Fruit fly (Drosophila melanogaster) whole organism, embryonic: ENCODE measurements around the gene aos.

ENCODE experiments used
- C15 ChIP-seq: fragments of 200-800 bp; sonication (Bioruptor generic); IDR thresholded peaks from 3 replicates; pipeline ENCODE4 v1.3.6; 2022; ENCODE audit warnings: missing biosample characterization, missing genetic modification characterization
- CG10366 ChIP-seq: fragments of 200-800 bp; sonication (Bioruptor generic); IDR thresholded peaks from 2 replicates; pipeline ENCODE4 v1.3.6; 2022; ENCODE audit warnings: missing biosample characterization, missing genetic modification characterization
- CG12299 ChIP-seq: fragments of 200-800 bp; sonication (Bioruptor generic); optimal IDR thresholded peaks from 2 replicates; lab custom pipeline; 2018; ENCODE audit warnings: missing biosample characterization, mild to moderate bottlenecking, missing genetic modification characterization
- CG1233 ChIP-seq: fragments of 200-800 bp; sonication (Bioruptor generic); optimal IDR thresholded peaks from 4 replicates; lab custom pipeline; 2018; ENCODE audit warnings: missing biosample characterization, mild to moderate bottlenecking, missing genetic modification characterization
- CG14860 ChIP-seq: fragments of 200-800 bp; sonication (Bioruptor generic); IDR thresholded peaks from 3 replicates; pipeline ENCODE4 v1.3.6; 2022; ENCODE audit warnings: missing biosample characterization, missing genetic modification characterization; ENCODE audit not compliant: partially characterized antibody
- CG16779 ChIP-seq: fragments of 200-800 bp; sonication (Bioruptor generic); IDR thresholded peaks from 2 replicates; pipeline ENCODE4 v1.3.6; 2022; ENCODE audit warnings: missing biosample characterization, missing genetic modification characterization
- CG17612 ChIP-seq: fragments of 200-800 bp; sonication (Bioruptor generic); IDR thresholded peaks from 2 replicates; pipeline ENCODE4 v1.3.6; 2022; ENCODE audit warnings: missing biosample characterization, missing genetic modification characterization
- CG17829 ChIP-seq: fragments of 200-800 bp; optimal IDR thresholded peaks from 2 replicates; lab custom pipeline; 2019; ENCODE audit warnings: missing biosample characterization, mild to moderate bottlenecking, missing genetic modification characterization, moderate library complexity
- CG18262 ChIP-seq: fragments of 200-800 bp; optimal IDR thresholded peaks from 3 replicates; lab custom pipeline; 2019; ENCODE audit warnings: missing biosample characterization, mild to moderate bottlenecking, missing genetic modification characterization, moderate library complexity
- CG18599 ChIP-seq: fragments of 200-800 bp; sonication (Bioruptor generic); optimal IDR thresholded peaks from 3 replicates; lab custom pipeline; 2017; ENCODE audit warnings: missing biosample characterization, missing genetic modification characterization, mild to moderate bottlenecking, moderate library complexity, missing genetic modification reagents
- CG18764 ChIP-seq: fragments of 200-800 bp; sonication (Bioruptor generic); optimal IDR thresholded peaks from 3 replicates; lab custom pipeline; 2016; ENCODE audit warnings: missing biosample characterization, missing genetic modification characterization
- CG2129 ChIP-seq: fragments of 200-800 bp; sonication (Bioruptor generic); IDR thresholded peaks from 2 replicates; pipeline ENCODE4 v1.3.6; 2022; ENCODE audit warnings: missing biosample characterization, missing genetic modification characterization; ENCODE audit not compliant: partially characterized antibody
- CG2202 ChIP-seq: fragments of 200-800 bp; sonication (Bioruptor generic); optimal IDR thresholded peaks from 2 replicates; lab custom pipeline; 2018; ENCODE audit warnings: missing biosample characterization, mild to moderate bottlenecking, missing genetic modification characterization
- CG2678 ChIP-seq: fragments of 200-800 bp; sonication (Bioruptor generic); optimal IDR thresholded peaks from 3 replicates; lab custom pipeline; 2019; ENCODE audit warnings: missing biosample characterization, mild to moderate bottlenecking, missing genetic modification characterization, moderate library complexity
- CG31224 ChIP-seq: fragments of 200-800 bp; sonication (Bioruptor generic); IDR thresholded peaks from 2 replicates; pipeline ENCODE4 v1.3.6; 2022; ENCODE audit warnings: missing biosample characterization, missing genetic modification characterization
- CG33213 ChIP-seq: fragments of 200-800 bp; sonication (Bioruptor generic); optimal IDR thresholded peaks from 3 replicates; lab custom pipeline; 2016; ENCODE audit warnings: missing biosample characterization, missing genetic modification characterization
- CG3407 ChIP-seq: fragments of 200-800 bp; sonication (Bioruptor generic); optimal IDR thresholded peaks from 2 replicates; lab custom pipeline; 2018; ENCODE audit warnings: missing biosample characterization, mild to moderate bottlenecking, missing genetic modification characterization
- CG4854 ChIP-seq: fragments of 200-800 bp; sonication (Bioruptor generic); optimal IDR thresholded peaks from 2 replicates; lab custom pipeline; 2016; ENCODE audit warnings: missing biosample characterization, missing genetic modification characterization, inconsistent platforms
- CG5953 ChIP-seq: fragments of 200-800 bp; sonication (Bioruptor generic); IDR thresholded peaks from 2 replicates; pipeline ENCODE4 v1.3.6; 2022; ENCODE audit warnings: missing biosample characterization, missing genetic modification characterization
- CG7271 ChIP-seq: fragments of 200-800 bp; sonication (Bioruptor generic); optimal IDR thresholded peaks from 2 replicates; lab custom pipeline; 2018; ENCODE audit warnings: missing biosample characterization, mild to moderate bottlenecking, missing genetic modification characterization, moderate library complexity
- CG7928 ChIP-seq: fragments of 200-800 bp; sonication (Bioruptor generic); optimal IDR thresholded peaks from 2 replicates; lab custom pipeline; 2017; ENCODE audit warnings: missing biosample characterization, mild to moderate bottlenecking, missing genetic modification characterization
- CG9817 ChIP-seq: fragments of 200-800 bp; sonication (Bioruptor generic); optimal IDR thresholded peaks from 2 replicates; lab custom pipeline; 2018; ENCODE audit warnings: missing biosample characterization, mild to moderate bottlenecking, missing genetic modification characterization, moderate library complexity
- CG9876 ChIP-seq: fragments of 200-800 bp; sonication (Bioruptor generic); optimal IDR thresholded peaks from 2 replicates; lab custom pipeline; 2016; ENCODE audit warnings: missing biosample characterization, missing genetic modification characterization
- Chrac-16 ChIP-seq: fragments of 200-800 bp; sonication (Bioruptor generic); optimal IDR thresholded peaks from 3 replicates; lab custom pipeline; 2016; ENCODE audit warnings: missing biosample characterization, missing genetic modification characterization
- Drgx ChIP-seq: fragments of 200-800 bp; sonication (Bioruptor generic); IDR thresholded peaks from 2 replicates; pipeline ENCODE4 v1.3.6; 2022; ENCODE audit warnings: missing biosample characterization, missing genetic modification characterization
- ERR ChIP-seq: fragments of 200-800 bp; sonication (Bioruptor generic); optimal IDR thresholded peaks from 2 replicates; lab custom pipeline; 2016; ENCODE audit warnings: missing biosample characterization, missing genetic modification characterization
- Ets65A ChIP-seq: fragments of 200-800 bp; sonication (Bioruptor generic); peaks from one replicate; lab custom pipeline; 2016; ENCODE audit warnings: missing biosample characterization, missing genetic modification characterization
- Gsc ChIP-seq: fragments of 200-800 bp; sonication (Bioruptor generic); IDR thresholded peaks from 2 replicates; pipeline ENCODE4 v1.3.6; 2022; ENCODE audit warnings: missing biosample characterization, missing genetic modification characterization
- Lim3 ChIP-seq: fragments of 200-800 bp; sonication (Bioruptor generic); IDR thresholded peaks from 2 replicates; pipeline ENCODE4 v1.3.6; 2022; ENCODE audit warnings: missing biosample characterization, missing genetic modification characterization
- MTF-1 ChIP-seq: fragments of 200-800 bp; sonication (Bioruptor generic); optimal IDR thresholded peaks from 2 replicates; lab custom pipeline; 2018; ENCODE audit warnings: missing biosample characterization, mild to moderate bottlenecking, missing genetic modification characterization, borderline replicate concordance
- Med ChIP-seq: fragments of 200-800 bp; sonication (Bioruptor generic); peaks from one replicate; lab custom pipeline; 2016; ENCODE audit warnings: missing biosample characterization, missing genetic modification characterization, mild to moderate bottlenecking, inconsistent platforms, moderate library complexity
- Nf-YB ChIP-seq: fragments of 200-800 bp; sonication (Bioruptor generic); optimal IDR thresholded peaks from 3 replicates; lab custom pipeline; 2019; ENCODE audit warnings: missing biosample characterization, mild to moderate bottlenecking, missing genetic modification characterization, moderate library complexity
- Rfx ChIP-seq: fragments of 200-800 bp; sonication (Bioruptor generic); IDR thresholded peaks from 2 replicates; pipeline ENCODE4 v1.3.6; 2022; ENCODE audit warnings: missing biosample characterization, missing genetic modification characterization
- Taf1 ChIP-seq: fragments of 200-800 bp; sonication (Bioruptor generic); IDR thresholded peaks from 2 replicates; pipeline ENCODE4 v1.3.6; 2022; ENCODE audit warnings: missing biosample characterization, missing genetic modification characterization
- Xrp1 ChIP-seq: fragments of 200-800 bp; sonication (Bioruptor generic); IDR thresholded peaks from 2 replicates; pipeline ENCODE4 v1.3.6; 2022; ENCODE audit warnings: missing biosample characterization, missing genetic modification characterization
- ac ChIP-seq: fragments of 200-800 bp; sonication (Bioruptor generic); optimal IDR thresholded peaks from 3 replicates; lab custom pipeline; 2017; ENCODE audit warnings: missing biosample characterization, mild to moderate bottlenecking, missing genetic modification characterization
- ase ChIP-seq: fragments of 200-800 bp; sonication (Bioruptor generic); IDR thresholded peaks from 3 replicates; pipeline ENCODE4 v1.3.6; 2022; ENCODE audit warnings: missing biosample characterization, missing genetic modification characterization
- cato ChIP-seq: fragments of 200-800 bp; sonication (Bioruptor generic); optimal IDR thresholded peaks from 2 replicates; lab custom pipeline; 2016; ENCODE audit warnings: missing biosample characterization, missing genetic modification characterization, borderline replicate concordance
- crp ChIP-seq, 2 experiments: fragments of 200-800 bp; sonication (Bioruptor generic); optimal IDR thresholded peaks; 2 replicates in 1 of 2; 3 replicates in 1 of 2; lab custom pipeline; 2017; ENCODE audit warnings: missing biosample characterization in 2 of 2, missing genetic modification characterization in 2 of 2, mild to moderate bottlenecking in 1 of 2, moderate library complexity in 1 of 2
- fd64A ChIP-seq: fragments of 200-800 bp; sonication (Bioruptor generic); optimal IDR thresholded peaks from 3 replicates; lab custom pipeline; 2018; ENCODE audit warnings: missing biosample characterization, mild to moderate bottlenecking, missing genetic modification characterization
- fd96Cb ChIP-seq: fragments of 200-800 bp; sonication (Bioruptor generic); optimal IDR thresholded peaks from 2 replicates; lab custom pipeline; 2018; ENCODE audit warnings: missing biosample characterization, mild to moderate bottlenecking, missing genetic modification characterization, moderate library complexity
- gce ChIP-seq: fragments of 200-800 bp; sonication (Bioruptor generic); IDR thresholded peaks from 3 replicates; pipeline ENCODE4 v1.3.6; 2022; ENCODE audit warnings: missing biosample characterization, missing genetic modification characterization
- h ChIP-seq: fragments of >200 bp; optimal IDR thresholded peaks from 2 replicates; lab custom pipeline; 2017
- nom ChIP-seq: fragments of 200-800 bp; sonication (Bioruptor generic); optimal IDR thresholded peaks from 2 replicates; lab custom pipeline; 2017; ENCODE audit warnings: missing biosample characterization, missing genetic modification characterization, mild to moderate bottlenecking, moderate library complexity, missing genetic modification reagents
- otp ChIP-seq: fragments of 200-800 bp; sonication (Bioruptor generic); IDR thresholded peaks from 3 replicates; pipeline ENCODE4, ENCODE4 v1.3.6; 2022; ENCODE audit warnings: missing biosample characterization, missing genetic modification characterization
- pb ChIP-seq: fragments of 200-800 bp; sonication (Bioruptor generic); optimal IDR thresholded peaks from 3 replicates; lab custom pipeline; 2016; ENCODE audit warnings: missing biosample characterization, missing genetic modification characterization
- pfk ChIP-seq: fragments of 200-800 bp; sonication (Bioruptor generic); optimal IDR thresholded peaks from 2 replicates; lab custom pipeline; 2018; ENCODE audit warnings: missing biosample characterization, mild to moderate bottlenecking, missing genetic modification characterization, moderate library complexity
- run ChIP-seq: fragments of 200-800 bp; sonication (Bioruptor generic); optimal IDR thresholded peaks from 3 replicates; lab custom pipeline; 2018; ENCODE audit warnings: missing biosample characterization, mild to moderate bottlenecking, missing genetic modification characterization
- sima ChIP-seq: fragments of 200-800 bp; sonication (Bioruptor generic); optimal IDR thresholded peaks from 2 replicates; lab custom pipeline; 2016; ENCODE audit warnings: missing biosample characterization, missing genetic modification characterization
- slbo ChIP-seq: fragments of 200-800 bp; sonication (Bioruptor generic); IDR thresholded peaks from 2 replicates; pipeline ENCODE4 v1.3.6; 2022; ENCODE audit warnings: missing biosample characterization, missing genetic modification characterization
- tin ChIP-seq: fragments of 200-800 bp; sonication (Bioruptor generic); optimal IDR thresholded peaks from 3 replicates; lab custom pipeline; 2016; ENCODE audit warnings: missing biosample characterization, missing genetic modification characterization
- trh ChIP-seq: fragments of 200-800 bp; sonication (Bioruptor generic); optimal IDR thresholded peaks from 2 replicates; lab custom pipeline; 2016; ENCODE audit warnings: missing biosample characterization, missing genetic modification characterization

aos gene

dm6 chr3L:16474130-16474529, 9.3 kb downstream of the aos start (continued):
- TF ChIP-seq ERR (GFP tag; lab: Kevin White, UChicago) = no peak
- TF ChIP-seq trh = no peak
- TF ChIP-seq CG2202 (tag; lab: Kevin White, UChicago) = no peak
- peak; percentile 13; the same call in 1 of the 2 replicates for TF ChIP-seq Xrp1 (GFP tag; lab: Robert Waterston, UW)
- TF ChIP-seq Rfx = no peak
- TF ChIP-seq CG17612 (GFP tag; lab: Robert Waterston, UW) = no peak
- peak; percentile 26 for TF ChIP-seq fd96Cb (tag; lab: Kevin White, UChicago)
- no peak for TF ChIP-seq fd64A (GFP tag; lab: Kevin White, UChicago)
- TF ChIP-seq CG16779 (GFP tag; lab: Robert Waterston, UW) = no peak
- no peak for TF ChIP-seq Taf1
- no peak for TF ChIP-seq CG12299 (tag; lab: Kevin White, UChicago)
- TF ChIP-seq sima = no peak
- no peak for TF ChIP-seq Chrac-16 (GFP tag; lab: Kevin White, UChicago)
- TF ChIP-seq MTF-1 (GFP tag; lab: Kevin White, UChicago) = no peak
- no peak for TF ChIP-seq pfk (GFP tag; lab: Kevin White, UChicago)
- no peak for TF ChIP-seq gce (GFP tag; lab: Robert Waterston, UW)
- TF ChIP-seq run (tag; lab: Kevin White, UChicago) = no peak
- no peak for TF ChIP-seq CG14860
- no peak for TF ChIP-seq Drgx (GFP tag; lab: Robert Waterston, UW)
- no peak for TF ChIP-seq CG7271 (tag; lab: Kevin White, UChicago)
- no peak for TF ChIP-seq CG2129 (GFP tag; lab: Robert Waterston, UW)
- peak; percentile 71 for TF ChIP-seq Med (GFP tag; lab: Kevin White, UChicago)
- no peak for TF ChIP-seq C15 (GFP tag; lab: Robert Waterston, UW)
- no peak for TF ChIP-seq CG10366 (GFP tag; lab: Robert Waterston, UW)
- no peak for TF ChIP-seq CG4854 (GFP tag; lab: Kevin White, UChicago)
- TF ChIP-seq CG18764 (GFP tag; lab: Kevin White, UChicago) = no peak
- TF ChIP-seq slbo (GFP tag; lab: Robert Waterston, UW) = 0 out of 2 replicates have a peak, but pooled peaks have one; percentile 19
- TF ChIP-seq pb (GFP tag; lab: Kevin White, UChicago) = no peak
- peak; percentile 24; the same call in 1 of the 2 replicates for TF ChIP-seq Lim3 (GFP tag; lab: Robert Waterston, UW)
- no peak for TF ChIP-seq CG9876 (GFP tag; lab: Kevin White, UChicago)
- TF ChIP-seq nom (GFP tag; lab: Kevin White, UChicago) = no peak
- TF ChIP-seq CG3407 (GFP tag; lab: Kevin White, UChicago) = no peak
- TF ChIP-seq h (lab: Kevin White, UChicago) = no peak
- TF ChIP-seq cato (GFP tag; lab: Kevin White, UChicago) = no peak
- TF ChIP-seq CG1233 (GFP tag; lab: Kevin White, UChicago) = no peak
- TF ChIP-seq ac (GFP tag; lab: Kevin White, UChicago) = no peak
- no peak for TF ChIP-seq Gsc (GFP tag; lab: Robert Waterston, UW)
- TF ChIP-seq CG9817 (tag; lab: Kevin White, UChicago) = no peak
- TF ChIP-seq CG17829 (tag; lab: Kevin White, UChicago) = no peak
- TF ChIP-seq CG31224 (GFP tag; lab: Robert Waterston, UW) = no peak
- TF ChIP-seq Nf-YB = no peak
- TF ChIP-seq CG33213 (GFP tag; lab: Kevin White, UChicago) = no peak
- no peak for TF ChIP-seq CG7928 (GFP tag; lab: Kevin White, UChicago)
- no peak for TF ChIP-seq crp (GFP tag; optimal IDR thresholded peaks at IDR 0.05; lab: Kevin White, UChicago)
- TF ChIP-seq CG5953 = no peak
- TF ChIP-seq CG18262 = peak; percentile 9
- TF ChIP-seq Ets65A (GFP tag; lab: Kevin White, UChicago) = no peak
- TF ChIP-seq tin (GFP tag; lab: Kevin White, UChicago) = no peak
- peak; percentile 19 for TF ChIP-seq CG2678
- no peak for TF ChIP-seq ase (GFP tag; lab: Robert Waterston, UW)
- TF ChIP-seq CG18599 = no peak
- no peak for TF ChIP-seq otp (GFP tag; lab: Robert Waterston, UW)
